Worm (Caenorhabditis elegans): Measurements from ENCODE around the gene JC8.16.

JC8.16 gene

ce11 chrIV:13250243-13250642 lies 8.7 kb upstream of the JC8.16 start:
- TF ChIP-seq ces-1 (GFP tag; optimal IDR thresholded peaks at IDR 0.05), result no peak
- no peak for TF ChIP-seq nhr-47 (tag; optimal IDR thresholded peaks at IDR 0.05)
- no peak for TF ChIP-seq hlh-4 (tag; optimal IDR thresholded peaks at IDR 0.05)
- no peak for TF ChIP-seq lin-15B (tag; optimal IDR thresholded peaks at IDR 0.05)
- TF ChIP-seq C34B4.2 (tag; optimal IDR thresholded peaks at IDR 0.05), result no peak
- no peak for TF ChIP-seq ceh-8 (GFP tag; optimal IDR thresholded peaks at IDR 0.05)
- TF ChIP-seq dsc-1 (tag; optimal IDR thresholded peaks at IDR 0.05), result no peak
- no peak for TF ChIP-seq C04F5.9 (tag; optimal IDR thresholded peaks at IDR 0.05)
- no peak for TF ChIP-seq sup-37 (GFP tag; optimal IDR thresholded peaks at IDR 0.05)
- no peak for TF ChIP-seq aly-2 (tag; optimal IDR thresholded peaks at IDR 0.05)
- TF ChIP-seq nhr-85 (tag), result no peak
- TF ChIP-seq Y116A8C.19 (tag; optimal IDR thresholded peaks at IDR 0.05; ENCODE audit: borderline replicate concordance), result no peak
- TF ChIP-seq swsn-7 (tag; optimal IDR thresholded peaks at IDR 0.05), result no peak
- no peak for TF ChIP-seq pqm-1 (tag; optimal IDR thresholded peaks at IDR 0.05)

DNA sequence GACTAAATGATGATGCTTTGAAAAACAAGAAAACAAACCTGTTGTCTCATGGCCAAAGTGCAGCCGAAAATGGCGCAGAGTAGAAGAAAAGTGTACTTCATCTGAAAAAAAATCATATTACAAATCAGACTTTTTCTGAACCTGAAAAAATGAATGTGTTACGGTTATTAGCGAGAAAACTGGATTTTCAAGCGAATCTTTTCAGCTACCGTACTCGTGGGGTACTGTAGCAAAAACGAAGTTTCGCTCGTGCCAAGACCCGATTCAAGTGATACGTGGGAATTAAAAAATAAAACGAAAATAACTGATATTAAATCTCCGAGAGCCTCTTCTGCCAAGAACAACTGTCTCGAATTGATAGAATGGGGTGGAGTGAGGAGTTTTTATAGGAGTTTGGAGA lies 6.8 kb upstream of the JC8.16 start, which contains the start of gene ttr-51:
Gene ttr-51, minus strand, starts transcription at position 101 of the 400 bp plus-strand sequence.
- TF ChIP-seq rnt-1 (tag; optimal IDR thresholded peaks at IDR 0.05), result peak; percentile 15
- TF ChIP-seq swsn-7 (tag; optimal IDR thresholded peaks at IDR 0.05), result no peak

DNA sequence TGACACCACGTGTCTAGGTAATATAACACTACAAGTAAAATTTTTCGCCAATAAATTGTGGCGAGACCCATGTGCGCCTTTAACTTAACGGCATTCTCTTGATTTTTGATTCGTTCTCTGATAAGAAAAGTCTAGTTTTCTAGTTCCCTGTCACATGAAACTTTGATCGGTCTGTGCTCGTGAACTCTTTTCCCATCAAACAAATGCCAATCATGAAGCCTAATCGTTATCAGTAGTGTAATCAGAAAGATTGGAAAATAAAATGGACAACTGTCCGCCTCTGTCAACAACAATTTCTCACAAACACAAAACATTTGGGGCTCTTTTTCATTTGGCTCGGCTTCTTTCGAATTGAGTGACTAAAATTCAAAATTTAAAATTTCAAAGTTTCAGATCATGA lies 5.1 kb upstream of the JC8.16 start, which contains the start of gene ttr-45:
Gene ttr-45, plus strand, starts transcription at position 385 of the 400 bp plus-strand sequence.
- TF ChIP-seq grh-1 (GFP tag; IDR thresholded peaks at IDR 0.05) (no peak), mab-9 (GFP tag; IDR thresholded peaks at IDR 0.05) (no peak), unc-130 (tag; optimal IDR thresholded peaks at IDR 0.05) (peak; percentile 64), swsn-7 (tag; optimal IDR thresholded peaks at IDR 0.05) (no peak), hpl-2 (GFP tag; optimal IDR thresholded peaks at IDR 0.05) (no peak), fkh-8 (tag; optimal IDR thresholded peaks at IDR 0.05) (no peak), sptf-1 (tag; optimal IDR thresholded peaks at IDR 0.05) (no peak), snu-23 (GFP tag; optimal IDR thresholded peaks at IDR 0.05) (peak; percentile 19), lin-13 (GFP tag; optimal IDR thresholded peaks at IDR 0.05) (no peak), egl-27 (tag; optimal IDR thresholded peaks at IDR 0.05) (no peak), nhr-77 (tag; optimal IDR thresholded peaks at IDR 0.05) (no peak), ces-1 (GFP tag; optimal IDR thresholded peaks at IDR 0.05) (no peak), hlh-17 (GFP tag; optimal IDR thresholded peaks at IDR 0.05; ENCODE audit: borderline replicate concordance) (no peak), pax-3 (tag; optimal IDR thresholded peaks at IDR 0.05) (no peak), pqm-1 (tag; optimal IDR thresholded peaks at IDR 0.05) (peak; percentile 66), nhr-90 (tag; optimal IDR thresholded peaks at IDR 0.05; ENCODE audit: poor library complexity) (no peak), dsc-1 (tag; optimal IDR thresholded peaks at IDR 0.05) (no peak), nhr-47 (tag; optimal IDR thresholded peaks at IDR 0.05) (no peak), fkh-4 (tag; optimal IDR thresholded peaks at IDR 0.05; ENCODE audit: borderline replicate concordance) (no peak), ceh-90 (tag; optimal IDR thresholded peaks at IDR 0.05) (no peak), F16B12.6 (tag; optimal IDR thresholded peaks at IDR 0.05) (no peak), ztf-4 (tag; optimal IDR thresholded peaks at IDR 0.05) (no peak), fkh-10 (GFP tag; optimal IDR thresholded peaks at IDR 0.05) (no peak), ama-1 (optimal IDR thresholded peaks at IDR 0.05) (no peak), lin-35 (GFP tag; optimal IDR thresholded peaks at IDR 0.05) (peak in 1 of 2 experiments; percentile 49), nhr-11 (tag; optimal IDR thresholded peaks at IDR 0.05) (no peak), ceh-82 (tag; optimal IDR thresholded peaks at IDR 0.05) (no peak), pag-3 (tag; optimal IDR thresholded peaks at IDR 0.05; ENCODE audit: borderline replicate concordance, insufficient read depth) (peak; percentile 82), lin-15B (tag; optimal IDR thresholded peaks at IDR 0.05) (no peak), nhr-71 (tag; optimal IDR thresholded peaks at IDR 0.05) (peak; percentile 74), jun-1 (tag; optimal IDR thresholded peaks at IDR 0.05) (no peak), zag-1 (tag; optimal IDR thresholded peaks at IDR 0.05) (no peak), elt-2 (tag; optimal IDR thresholded peaks at IDR 0.05) (peak; percentile 94), nhr-20 (tag; optimal IDR thresholded peaks at IDR 0.05) (peak; percentile 92), lsy-2 (tag; optimal IDR thresholded peaks at IDR 0.05) (peak; percentile 25 to 58), C16A3.4 (tag; optimal IDR thresholded peaks at IDR 0.05) (peak; percentile 24), rnt-1 (tag; optimal IDR thresholded peaks at IDR 0.05) (peak; percentile 68), tbx-2 (tag; optimal IDR thresholded peaks at IDR 0.05) (no peak), mdl-1 (tag; optimal IDR thresholded peaks at IDR 0.05) (peak in 1 of 2 experiments; percentile 24), dpl-1 (GFP tag; optimal IDR thresholded peaks at IDR 0.05) (no peak), ceh-8 (GFP tag; optimal IDR thresholded peaks at IDR 0.05) (no peak)

Measured in whole organism, L1 larva.